Worm (Caenorhabditis elegans) whole organism, L1 larva: ENCODE results near the gene rig-6.

Source experiments
- C04F5.9 ChIP-seq: sonication (generic microtip); optimal IDR thresholded peaks from 2 replicates; lab custom pipeline; 2016; ENCODE audit warnings: missing genetic modification characterization, missing compliant biosample characterization
- C16A3.4 ChIP-seq: fragments of 150-350 bp; optimal IDR thresholded peaks from 2 replicates; lab custom pipeline; 2014; ENCODE audit warnings: missing biosample characterization, missing genetic modification characterization
- C34B4.2 ChIP-seq: sonication (generic microtip); optimal IDR thresholded peaks from 2 replicates; lab custom pipeline; 2017; ENCODE audit warnings: mild to moderate bottlenecking, missing genetic modification characterization, missing compliant biosample characterization
- F16B12.6 ChIP-seq: fragments of 150-350 bp; optimal IDR thresholded peaks from 2 replicates; lab custom pipeline; 2014; ENCODE audit warnings: missing biosample characterization, missing genetic modification characterization
- Y116A8C.19 ChIP-seq: sonication (generic microtip); optimal IDR thresholded peaks from 2 replicates; lab custom pipeline; 2016; ENCODE audit warnings: missing compliant biosample characterization, missing genetic modification characterization, borderline replicate concordance
- aly-2 ChIP-seq: fragments of 150-350 bp; optimal IDR thresholded peaks from 2 replicates; lab custom pipeline; 2014; ENCODE audit warnings: missing biosample characterization, missing genetic modification characterization
- ama-1 ChIP-seq: fragments of 150-350 bp; optimal IDR thresholded peaks from 2 replicates; lab custom pipeline; 2014
- blmp-1 ChIP-seq: fragments of 150-350 bp; optimal IDR thresholded peaks from 2 replicates; lab custom pipeline; 2014; ENCODE audit warnings: missing biosample characterization, missing genetic modification characterization
- ceh-63 ChIP-seq: fragments of 200-800 bp; sonication (Bioruptor generic); optimal IDR thresholded peaks from 2 replicates; lab custom pipeline; 2018; ENCODE audit warnings: mild to moderate bottlenecking, missing genetic modification characterization, missing compliant biosample characterization
- ceh-8 ChIP-seq: fragments of 200-800 bp; sonication (Bioruptor generic); optimal IDR thresholded peaks from 2 replicates; lab custom pipeline; 2018; ENCODE audit warnings: mild to moderate bottlenecking, missing genetic modification characterization, moderate library complexity, missing compliant biosample characterization
- ceh-90 ChIP-seq: sonication (generic microtip); optimal IDR thresholded peaks from 2 replicates; lab custom pipeline; 2016; ENCODE audit warnings: missing genetic modification characterization, missing compliant biosample characterization
- ces-1 ChIP-seq: fragments of 150-350 bp; optimal IDR thresholded peaks from 2 replicates; lab custom pipeline; 2014; ENCODE audit warnings: missing biosample characterization, missing genetic modification reagents, missing genetic modification characterization
- dpl-1 ChIP-seq, 3 experiments: fragments of 150-350 bp in 2 of 3; sonication (generic microtip) in 1 of 3; optimal IDR thresholded peaks; 2 replicates each; lab custom pipeline; 2014 to 2017; ENCODE audit warnings: missing biosample characterization in 3 of 3, missing genetic modification characterization in 3 of 3, missing genetic modification reagents in 3 of 3
- dsc-1 ChIP-seq: sonication (generic microtip); optimal IDR thresholded peaks from 2 replicates; lab custom pipeline; 2016; ENCODE audit warnings: mild to moderate bottlenecking, missing genetic modification characterization, missing compliant biosample characterization
- egl-13 ChIP-seq: sonication (generic microtip); optimal IDR thresholded peaks from 2 replicates; lab custom pipeline; 2016; ENCODE audit warnings: missing genotype, missing genetic modification reagents, missing genetic modification characterization, missing compliant biosample characterization
- elt-2 ChIP-seq: sonication (generic microtip); optimal IDR thresholded peaks from 2 replicates; lab custom pipeline; 2016; ENCODE audit warnings: missing genetic modification characterization, mild to moderate bottlenecking, inconsistent platforms, missing compliant biosample characterization, missing genetic modification reagents
- elt-3 ChIP-seq, 6 experiments: fragments of 150-350 bp in 1 of 6; sonication (generic microtip); optimal IDR thresholded peaks; 2 replicates each; lab custom pipeline; 2017 to 2018; ENCODE audit warnings: missing biosample characterization in 6 of 6, missing genetic modification characterization in 6 of 6, inconsistent platforms in 1 of 6
- ets-5 ChIP-seq: fragments of 200-800 bp; sonication (Bioruptor generic); IDR thresholded peaks from 2 replicates; pipeline ENCODE4 v1.3.6; 2022; ENCODE audit warnings: missing genetic modification characterization, missing compliant biosample characterization
- fkh-10 ChIP-seq: sonication (generic microtip); optimal IDR thresholded peaks from 2 replicates; lab custom pipeline; 2017; ENCODE audit warnings: missing biosample characterization, missing genetic modification reagents, missing genetic modification characterization
- fkh-4 ChIP-seq: sonication (generic microtip); optimal IDR thresholded peaks from 2 replicates; lab custom pipeline; 2016; ENCODE audit warnings: missing compliant biosample characterization, missing genetic modification characterization, borderline replicate concordance
- fkh-8 ChIP-seq: sonication (generic microtip); optimal IDR thresholded peaks from 2 replicates; lab custom pipeline; 2016; ENCODE audit warnings: mild to moderate bottlenecking, missing genetic modification characterization, missing compliant biosample characterization
- fos-1 ChIP-seq: fragments of 150-350 bp; optimal IDR thresholded peaks from 2 replicates; lab custom pipeline; 2014; ENCODE audit warnings: missing biosample characterization, missing genetic modification characterization
- grh-1 ChIP-seq: fragments of 200-800 bp; sonication (Bioruptor generic); IDR thresholded peaks from 2 replicates; pipeline ENCODE4 v1.3.6; 2022; ENCODE audit warnings: missing genetic modification reagents, missing genetic modification characterization, missing compliant biosample characterization
- hpl-2 ChIP-seq: fragments of 150-350 bp; optimal IDR thresholded peaks from 2 replicates; lab custom pipeline; 2014; ENCODE audit warnings: missing biosample characterization, missing genetic modification reagents, missing genetic modification characterization
- isw-1 ChIP-seq: fragments of 200-800 bp; sonication (Bioruptor generic); IDR thresholded peaks from 2 replicates; pipeline ENCODE4 v1.3.6; 2022; ENCODE audit warnings: missing genetic modification characterization, missing compliant biosample characterization
- lin-13 ChIP-seq: fragments of 150-350 bp; optimal IDR thresholded peaks from 2 replicates; lab custom pipeline; 2014; ENCODE audit warnings: missing biosample characterization, missing genetic modification reagents, missing genetic modification characterization
- lin-39 ChIP-seq: fragments of 150-350 bp; optimal IDR thresholded peaks from 2 replicates; lab custom pipeline; 2014; ENCODE audit warnings: missing biosample characterization, missing genetic modification reagents, missing genetic modification characterization
- lir-3 ChIP-seq: sonication (generic microtip); optimal IDR thresholded peaks from 2 replicates; lab custom pipeline; 2016; ENCODE audit warnings: mild to moderate bottlenecking, missing genetic modification characterization, moderate library complexity, missing compliant biosample characterization; ENCODE audit not compliant: poor library complexity
- mab-9 ChIP-seq: fragments of 200-800 bp; sonication (Bioruptor generic); IDR thresholded peaks from 2 replicates; pipeline ENCODE4 v1.3.6; 2022; ENCODE audit warnings: missing genetic modification reagents, missing genetic modification characterization, missing compliant biosample characterization
- mdl-1 ChIP-seq, 2 experiments: fragments of 150-350 bp; optimal IDR thresholded peaks; 2 replicates each; lab custom pipeline; 2014 to 2017; ENCODE audit warnings: missing biosample characterization in 2 of 2, missing genetic modification characterization in 2 of 2, inconsistent platforms in 1 of 2
- mef-2 ChIP-seq: fragments of 150-350 bp; optimal IDR thresholded peaks from 2 replicates; lab custom pipeline; 2014; ENCODE audit warnings: missing biosample characterization, missing genetic modification characterization
- nhr-237 ChIP-seq: fragments of 150-350 bp; optimal IDR thresholded peaks from 2 replicates; lab custom pipeline; 2014; ENCODE audit warnings: missing biosample characterization, missing genetic modification characterization
- nhr-28 ChIP-seq: fragments of 150-350 bp; optimal IDR thresholded peaks from 2 replicates; lab custom pipeline; 2014; ENCODE audit warnings: missing biosample characterization, missing genetic modification characterization
- nhr-77 ChIP-seq: fragments of 150-350 bp; optimal IDR thresholded peaks from 2 replicates; lab custom pipeline; 2014; ENCODE audit warnings: missing biosample characterization, missing genetic modification characterization
- nhr-84 ChIP-seq: sonication (generic microtip); optimal IDR thresholded peaks from 2 replicates; lab custom pipeline; 2017; ENCODE audit warnings: missing biosample characterization, missing genetic modification characterization
- nhr-90 ChIP-seq: sonication (generic microtip); optimal IDR thresholded peaks from 2 replicates; lab custom pipeline; 2016; ENCODE audit warnings: mild to moderate bottlenecking, missing genetic modification characterization, missing compliant biosample characterization; ENCODE audit not compliant: poor library complexity
- pag-3 ChIP-seq: sonication (generic microtip); optimal IDR thresholded peaks from 2 replicates; lab custom pipeline; 2017; ENCODE audit warnings: missing genetic modification characterization, mild to moderate bottlenecking, missing compliant biosample characterization, antibody characterized with exemption, borderline replicate concordance; ENCODE audit not compliant: insufficient read depth
- pax-3 ChIP-seq: fragments of 200-800 bp; sonication (Bioruptor generic); optimal IDR thresholded peaks from 2 replicates; lab custom pipeline; 2018; ENCODE audit warnings: mild to moderate bottlenecking, missing genetic modification characterization, moderate library complexity, missing compliant biosample characterization
- pqm-1 ChIP-seq: sonication (generic microtip); optimal IDR thresholded peaks from 3 replicates; lab custom pipeline; 2017; ENCODE audit warnings: missing biosample characterization, missing genetic modification characterization
- rnt-1 ChIP-seq: sonication (generic microtip); optimal IDR thresholded peaks from 2 replicates; lab custom pipeline; 2016; ENCODE audit warnings: mild to moderate bottlenecking, missing genetic modification characterization, moderate library complexity, missing compliant biosample characterization
- skn-1 ChIP-seq: fragments of 150-350 bp; optimal IDR thresholded peaks from 2 replicates; lab custom pipeline; 2014; ENCODE audit warnings: missing biosample characterization, missing genetic modification characterization
- snu-23 ChIP-seq: sonication (generic microtip); optimal IDR thresholded peaks from 2 replicates; lab custom pipeline; 2016; ENCODE audit warnings: missing genetic modification characterization, missing compliant biosample characterization
- sptf-1 ChIP-seq: fragments of 150-350 bp; optimal IDR thresholded peaks from 2 replicates; lab custom pipeline; 2014; ENCODE audit warnings: missing biosample characterization, missing genetic modification characterization
- swsn-7 ChIP-seq: sonication (generic microtip); optimal IDR thresholded peaks from 2 replicates; lab custom pipeline; 2016; ENCODE audit warnings: missing genetic modification characterization, missing compliant biosample characterization
- tbx-2 ChIP-seq: sonication (generic microtip); optimal IDR thresholded peaks from 2 replicates; lab custom pipeline; 2016; ENCODE audit warnings: missing genetic modification characterization, missing compliant biosample characterization
- tlp-1 ChIP-seq: fragments of 150-350 bp; optimal IDR thresholded peaks from 2 replicates; lab custom pipeline; 2014; ENCODE audit warnings: missing biosample characterization, missing genetic modification characterization
- unc-130 ChIP-seq: fragments of 150-350 bp; optimal IDR thresholded peaks from 2 replicates; lab custom pipeline; 2017; ENCODE audit warnings: missing biosample characterization, missing genetic modification characterization, inconsistent platforms
- unc-30 ChIP-seq: sonication (generic microtip); optimal IDR thresholded peaks from 2 replicates; lab custom pipeline; 2017; ENCODE audit warnings: missing biosample characterization, missing genetic modification characterization
- unc-62 ChIP-seq: fragments of 150-350 bp; optimal IDR thresholded peaks from 2 replicates; lab custom pipeline; 2014; ENCODE audit warnings: missing biosample characterization, missing genetic modification reagents, missing genetic modification characterization
- unc-98 ChIP-seq: fragments of 200-800 bp; sonication (Bioruptor generic); IDR thresholded peaks from 2 replicates; pipeline ENCODE4 v1.3.6; 2022; ENCODE audit warnings: missing genetic modification characterization, missing compliant biosample characterization
- zip-4 ChIP-seq: fragments of 200-800 bp; sonication (Bioruptor generic); optimal IDR thresholded peaks from 2 replicates; lab custom pipeline; 2018; ENCODE audit warnings: mild to moderate bottlenecking, missing genetic modification characterization, moderate library complexity, missing compliant biosample characterization
- ztf-11 ChIP-seq, 2 experiments: sonication (generic microtip); optimal IDR thresholded peaks; 2 replicates each; lab custom pipeline; 2016 to 2017; ENCODE audit warnings: missing genetic modification characterization in 2 of 2, missing biosample characterization in 1 of 2, missing compliant biosample characterization in 1 of 2
- ztf-4 ChIP-seq: fragments of 150-350 bp; optimal IDR thresholded peaks from 2 replicates; lab custom pipeline; 2014; ENCODE audit warnings: missing biosample characterization, missing genetic modification characterization

The rig-6 gene

DNA sequence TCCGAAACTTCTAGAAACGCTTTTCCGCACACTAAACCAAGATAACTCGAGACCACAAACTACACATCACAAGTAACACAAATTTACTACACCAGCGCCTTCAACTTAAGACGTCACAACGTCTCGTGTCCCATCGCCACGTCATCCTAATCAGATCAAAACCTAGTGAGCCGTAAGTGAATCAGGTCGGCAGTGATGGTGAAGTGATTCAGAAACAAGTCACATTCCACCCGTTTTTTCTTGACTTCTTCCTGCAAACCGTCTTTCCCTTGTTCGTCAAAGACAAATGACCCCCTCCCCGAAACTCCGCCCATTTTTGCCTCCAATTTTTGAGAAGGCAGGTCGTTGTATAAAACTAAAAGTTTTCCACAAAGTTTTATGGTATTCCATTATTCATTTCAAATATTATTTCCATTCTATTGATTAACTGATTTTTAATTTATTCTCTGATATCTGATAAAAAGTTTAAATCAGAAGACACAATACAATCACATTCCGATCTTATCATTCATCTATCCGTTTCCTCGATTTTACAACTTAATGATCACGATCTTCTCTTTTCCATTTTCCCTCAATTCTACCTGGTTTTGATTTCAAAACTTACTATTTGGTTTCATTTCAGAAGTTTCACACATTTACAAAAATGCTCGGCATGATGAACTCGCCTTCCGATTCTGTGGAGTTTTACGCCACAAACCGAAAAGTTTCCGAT, 49.2 kb downstream of the rig-6 start, which contains the start of gene F26G1.2:
TSS of gene F26G1.2 (plus strand) at position 508 of the 712 bp plus-strand sequence.
- no peak for TF ChIP-seq pqm-1 (tag; lab: Kevin White, UChicago)
- TF ChIP-seq skn-1, result no peak
- no peak for TF ChIP-seq ama-1 (lab: Kevin White, UChicago)
- TF ChIP-seq aly-2 (tag; lab: Kevin White, UChicago), result no peak
- no peak for TF ChIP-seq unc-98 (GFP tag; lab: Robert Waterston, UW)
- no peak for TF ChIP-seq lin-13 (GFP tag; lab: Kevin White, UChicago)
- no peak for TF ChIP-seq lin-39 (tag; lab: Kevin White, UChicago)
- TF ChIP-seq C04F5.9 (tag; lab: Kevin White, UChicago), result no peak
- no peak for TF ChIP-seq unc-130 (tag; lab: Kevin White, UChicago)
- peak; percentile 11 for TF ChIP-seq snu-23 (GFP tag; lab: Kevin White, UChicago)
- no peak for TF ChIP-seq ces-1 (GFP tag; lab: Kevin White, UChicago)
- TF ChIP-seq unc-30 (tag; lab: Kevin White, UChicago), result no peak
- no peak for TF ChIP-seq nhr-77 (tag; lab: Kevin White, UChicago)
- TF ChIP-seq pag-3 (tag; lab: Kevin White, UChicago), result no peak
- no peak for TF ChIP-seq Y116A8C.19 (tag; lab: Kevin White, UChicago)
- TF ChIP-seq swsn-7 (tag; lab: Kevin White, UChicago), result no peak
- peak; percentile 32 for TF ChIP-seq fkh-8 (tag; lab: Kevin White, UChicago)
- TF ChIP-seq unc-62 (GFP tag; lab: Kevin White, UChicago), result no peak
- TF ChIP-seq pax-3 (tag; lab: Kevin White, UChicago), result no peak
- no peak for TF ChIP-seq hpl-2 (GFP tag; lab: Kevin White, UChicago)
- no peak for TF ChIP-seq fkh-4
- TF ChIP-seq tlp-1 (tag; lab: Kevin White, UChicago), result no peak
- no peak for TF ChIP-seq C34B4.2
- no peak for TF ChIP-seq tbx-2 (tag; lab: Kevin White, UChicago)
- no peak for TF ChIP-seq mab-9 (GFP tag; lab: Robert Waterston, UW)
- no peak for TF ChIP-seq nhr-90 (tag; lab: Kevin White, UChicago)
- no peak for TF ChIP-seq elt-2 (tag; lab: Kevin White, UChicago)
- TF ChIP-seq mef-2 (tag; lab: Kevin White, UChicago), result no peak
- TF ChIP-seq F16B12.6, result no peak
- TF ChIP-seq ceh-63 (GFP tag; lab: Kevin White, UChicago), result no peak
- no peak for TF ChIP-seq C16A3.4 (tag; lab: Kevin White, UChicago)
- peak; percentile 25; the same call in 1 of the 2 replicates for TF ChIP-seq grh-1 (GFP tag; lab: Robert Waterston, UW)
- no peak for TF ChIP-seq dsc-1 (tag; lab: Kevin White, UChicago)
- TF ChIP-seq fkh-10, result no peak
- no peak for TF ChIP-seq egl-13 (tag; lab: Kevin White, UChicago)
- no peak for TF ChIP-seq ceh-8 (GFP tag; lab: Kevin White, UChicago)
- no peak for TF ChIP-seq nhr-84 (tag; lab: Kevin White, UChicago)
- no peak for TF ChIP-seq nhr-28 (tag; lab: Kevin White, UChicago)
- TF ChIP-seq fos-1 (tag; lab: Kevin White, UChicago), result no peak
- no peak for TF ChIP-seq dpl-1 (GFP tag; optimal IDR thresholded peaks at IDR 0.05; lab: Kevin White, UChicago)
- no peak for TF ChIP-seq zip-4 (GFP tag; lab: Kevin White, UChicago)
- TF ChIP-seq ztf-4 (tag; lab: Kevin White, UChicago), result no peak
- TF ChIP-seq ets-5, result no peak
- TF ChIP-seq nhr-237 (tag; lab: Kevin White, UChicago), result no peak
- no peak for TF ChIP-seq mdl-1 (tag; optimal IDR thresholded peaks at IDR 0.05; lab: Kevin White, UChicago)
- peak; percentile 51 for TF ChIP-seq blmp-1 (tag; lab: Kevin White, UChicago)
- TF ChIP-seq ztf-11 (tag; optimal IDR thresholded peaks at IDR 0.05; lab: Kevin White, UChicago), result no peak
- TF ChIP-seq elt-3 (tag; optimal IDR thresholded peaks at IDR 0.05; lab: Kevin White, UChicago), result peak in 1 of 6 experiments; percentile 69
- TF ChIP-seq sptf-1 (tag; lab: Kevin White, UChicago), result no peak
- TF ChIP-seq rnt-1 (tag; lab: Kevin White, UChicago), result no peak
- TF ChIP-seq lir-3 (tag; lab: Kevin White, UChicago), result no peak
- no peak for TF ChIP-seq isw-1 (GFP tag; lab: Robert Waterston, UW)
- TF ChIP-seq ceh-90 (tag; lab: Kevin White, UChicago), result no peak
